Worm (Caenorhabditis elegans): ENCODE data around the gene unc-105.

DNA sequence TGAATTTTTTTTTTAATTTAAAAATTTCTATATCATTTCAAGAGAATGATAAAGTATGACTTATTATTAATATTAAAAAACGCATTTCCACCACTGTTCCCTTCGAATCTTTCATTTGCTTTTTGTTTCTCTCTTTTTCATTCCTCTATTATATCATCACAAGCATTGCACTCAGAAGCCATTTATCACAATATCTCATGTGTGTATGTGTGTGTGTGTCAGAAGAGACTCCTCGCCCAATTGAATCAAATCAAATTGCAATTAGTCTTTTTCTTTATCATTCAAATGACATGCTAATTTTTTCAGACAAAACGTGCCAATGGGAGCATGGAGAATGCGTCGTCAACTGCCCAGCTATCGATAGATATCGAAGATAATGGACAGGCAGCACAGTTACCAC lies at the start of gene unc-105:
- TF ChIP-seq daf-12 (tag; optimal IDR thresholded peaks at IDR 0.05), result no peak
- TF ChIP-seq ceh-16 (tag; optimal IDR thresholded peaks at IDR 0.05), result no peak
- TF ChIP-seq ztf-11 (tag; optimal IDR thresholded peaks at IDR 0.05), result no peak
- no peak for TF ChIP-seq hmg-11 (tag; optimal IDR thresholded peaks at IDR 0.05)
- TF ChIP-seq skn-1 (tag; optimal IDR thresholded peaks at IDR 0.05), result no peak
- no peak for TF ChIP-seq ZK546.5 (tag; optimal IDR thresholded peaks at IDR 0.05)
- no peak for TF ChIP-seq jun-1 (tag; optimal IDR thresholded peaks at IDR 0.05)
- no peak for TF ChIP-seq lin-39 (tag; optimal IDR thresholded peaks at IDR 0.05)
- no peak for TF ChIP-seq nhr-28 (tag; optimal IDR thresholded peaks at IDR 0.05)
- TF ChIP-seq zag-1 (tag; optimal IDR thresholded peaks at IDR 0.05), result no peak
- no peak for TF ChIP-seq nhr-237 (tag; optimal IDR thresholded peaks at IDR 0.05)
- no peak for TF ChIP-seq mdl-1 (tag; optimal IDR thresholded peaks at IDR 0.05)
- TF ChIP-seq aly-2 (tag; optimal IDR thresholded peaks at IDR 0.05), result no peak
